Worm (Caenorhabditis elegans) whole organism, L3 larva: ENCODE data around the gene K03H6.4.

Source experiments
- ama-1 ChIP-seq: fragments of 150-350 bp; optimal IDR thresholded peaks from 2 replicates; lab custom pipeline; 2018
- ceh-82 ChIP-seq: fragments of 150-350 bp; optimal IDR thresholded peaks from 2 replicates; lab custom pipeline; 2014; ENCODE audit warnings: missing biosample characterization, missing genetic modification characterization
- elt-3 ChIP-seq, 3 experiments: fragments of 150-350 bp in 1 of 3; sonication (generic microtip) in 2 of 3; optimal IDR thresholded peaks; 2 replicates in 2 of 3; 4 replicates in 1 of 3; lab custom pipeline; 2014 to 2017; ENCODE audit warnings: missing biosample characterization in 3 of 3, missing genetic modification characterization in 3 of 3
- lin-39 ChIP-seq: fragments of 150-350 bp; optimal IDR thresholded peaks from 2 replicates; lab custom pipeline; 2018; ENCODE audit warnings: missing biosample characterization, missing genetic modification reagents, missing genetic modification characterization
- nhr-12 ChIP-seq: fragments of 150-350 bp; optimal IDR thresholded peaks from 2 replicates; lab custom pipeline; 2014; ENCODE audit warnings: missing biosample characterization, missing genetic modification characterization
- nhr-237 ChIP-seq: fragments of 150-350 bp; optimal IDR thresholded peaks from 2 replicates; lab custom pipeline; 2014; ENCODE audit warnings: missing biosample characterization, missing genetic modification characterization
- nhr-25 ChIP-seq: sonication (generic microtip); optimal IDR thresholded peaks from 2 replicates; lab custom pipeline; 2017; ENCODE audit warnings: missing biosample characterization, missing genetic modification characterization
- pha-4 ChIP-seq: fragments of 150-350 bp; optimal IDR thresholded peaks from 2 replicates; lab custom pipeline; 2014; ENCODE audit warnings: missing biosample characterization, missing genetic modification reagents, missing genetic modification characterization
- snpc-4 ChIP-seq: fragments of 150-350 bp; optimal IDR thresholded peaks from 2 replicates; lab custom pipeline; 2014; ENCODE audit warnings: missing biosample characterization, missing genetic modification characterization
- tbx-2 ChIP-seq: sonication (generic microtip); optimal IDR thresholded peaks from 2 replicates; lab custom pipeline; 2016; ENCODE audit warnings: mild to moderate bottlenecking, missing genetic modification characterization, missing compliant biosample characterization
- unc-39 ChIP-seq: sonication (generic microtip); optimal IDR thresholded peaks from 4 replicates; lab custom pipeline; 2017; ENCODE audit warnings: missing biosample characterization, missing genetic modification characterization
- zag-1 ChIP-seq: fragments of 150-350 bp; optimal IDR thresholded peaks from 2 replicates; lab custom pipeline; 2014; ENCODE audit warnings: missing biosample characterization, missing genetic modification characterization
- ztf-11 ChIP-seq: fragments of 150-350 bp; optimal IDR thresholded peaks from 2 replicates; lab custom pipeline; 2014; ENCODE audit warnings: missing biosample characterization, missing genetic modification characterization

DNA sequence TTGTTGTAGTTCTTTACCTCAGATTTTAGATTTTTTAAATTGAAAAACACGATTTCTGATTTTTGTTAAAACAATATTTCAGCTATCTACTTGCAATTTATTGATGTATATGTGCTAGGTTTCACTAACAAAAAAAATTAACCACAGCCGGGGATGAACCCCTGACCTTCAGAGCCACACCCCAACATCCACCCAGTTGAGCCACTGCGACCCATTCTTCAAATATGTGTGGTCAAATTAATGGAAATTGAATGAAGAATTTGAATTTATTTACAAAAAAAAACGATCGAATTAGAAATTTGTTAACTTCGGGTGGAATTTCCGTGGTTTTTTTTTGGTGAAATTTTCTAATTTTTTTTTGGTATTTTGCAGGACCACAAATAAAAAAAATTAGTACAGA is 42.5 kb downstream of the K03H6.4 start:
- no peak for TF ChIP-seq elt-3 (tag; optimal IDR thresholded peaks at IDR 0.05; lab: Kevin White, UChicago)
- TF ChIP-seq snpc-4 (tag; lab: Kevin White, UChicago), result no peak
- no peak for TF ChIP-seq ztf-11
- no peak for TF ChIP-seq tbx-2 (tag; lab: Kevin White, UChicago)
- no peak for TF ChIP-seq nhr-25 (tag; lab: Kevin White, UChicago)
- no peak for TF ChIP-seq zag-1 (tag; lab: Kevin White, UChicago)
- no peak for TF ChIP-seq nhr-12
- TF ChIP-seq ama-1 (lab: Kevin White, UChicago), result no peak
- no peak for TF ChIP-seq unc-39
- TF ChIP-seq nhr-237 (tag; lab: Kevin White, UChicago), result no peak
- TF ChIP-seq pha-4 (tag; lab: Kevin White, UChicago), result no peak
- TF ChIP-seq lin-39 (tag; lab: Kevin White, UChicago), result no peak
- no peak for TF ChIP-seq ceh-82 (tag; lab: Kevin White, UChicago)
